Fruit fly (Drosophila melanogaster): Measurements from ENCODE around the gene alphaTub84B.

dm6 chr3R:7085983-7086376 is 419 bp upstream of the alphaTub84B start, which contains the start of gene Tailor:
- TF ChIP-seq CG33017 (tag; optimal IDR thresholded peaks at IDR 0.05) (no peak), pad (GFP tag; optimal IDR thresholded peaks at IDR 0.05) (no peak), CG14711 (tag; optimal IDR thresholded peaks at IDR 0.05) (no peak), kay (GFP tag; ENCODE audit: borderline replicate concordance) (no peak), tj (GFP tag; optimal IDR thresholded peaks at IDR 0.05) (no peak), CG11617 (GFP tag; optimal IDR thresholded peaks at IDR 0.05) (no peak), cic (GFP tag; optimal IDR thresholded peaks at IDR 0.05) (no peak), ovo (GFP tag; optimal IDR thresholded peaks at IDR 0.05) (no peak), CG12768 (GFP tag; optimal IDR thresholded peaks at IDR 0.05) (no peak), Clk (GFP tag; optimal IDR thresholded peaks at IDR 0.05) (no peak), bab1 (GFP tag; optimal IDR thresholded peaks at IDR 0.05) (no peak), cnc (optimal IDR thresholded peaks at IDR 0.05) (no peak), CG5204 (GFP tag; optimal IDR thresholded peaks at IDR 0.05) (no peak)
